Worm (Caenorhabditis elegans) whole organism, midembryonic: ENCODE results near the gene Y75B8A.8.

ENCODE experiments used
- T22C8.4 ChIP-seq: fragments of 200-800 bp; sonication (Bioruptor generic); IDR thresholded peaks from 2 replicates; pipeline ENCODE4 v1.3.6; 2022; ENCODE audit warnings: missing genetic modification characterization, missing compliant biosample characterization
- cog-1 ChIP-seq: sonication (generic microtip); optimal IDR thresholded peaks from 2 replicates; lab custom pipeline; 2016; ENCODE audit warnings: missing genetic modification characterization, missing compliant biosample characterization
- flt-1 ChIP-seq: fragments of 200-800 bp; sonication (Bioruptor generic); IDR thresholded peaks from 2 replicates; pipeline ENCODE4 v1.3.6; 2022; ENCODE audit warnings: missing genetic modification characterization, missing compliant biosample characterization
- klf-2 ChIP-seq: fragments of 200-800 bp; sonication (Bioruptor generic); conservative IDR thresholded peaks from 2 replicates; pipeline ENCODE4 v1.3.6; 2022; ENCODE audit warnings: missing genetic modification reagents, missing genetic modification characterization, missing compliant biosample characterization
- med-1 ChIP-seq: sonication (generic microtip); optimal IDR thresholded peaks from 2 replicates; lab custom pipeline; 2017; ENCODE audit warnings: missing genetic modification characterization, mild to moderate bottlenecking, missing compliant biosample characterization, antibody characterized with exemption, missing genetic modification reagents; ENCODE audit not compliant: insufficient read depth
- ref-1 ChIP-seq: fragments of 200-800 bp; sonication (Bioruptor generic); conservative IDR thresholded peaks from 2 replicates; pipeline ENCODE4 v1.3.6; 2022; ENCODE audit warnings: missing genetic modification reagents, missing genetic modification characterization, missing compliant biosample characterization
- tab-1 ChIP-seq: fragments of 200-800 bp; sonication (Bioruptor generic); IDR thresholded peaks from 2 replicates; pipeline ENCODE4 v1.3.6; 2022; ENCODE audit warnings: missing genetic modification characterization, missing compliant biosample characterization
- ztf-23 ChIP-seq: fragments of 200-800 bp; sonication (Bioruptor generic); IDR thresholded peaks from 2 replicates; pipeline ENCODE4 v1.3.6; 2022; ENCODE audit warnings: missing genetic modification reagents, missing genetic modification characterization, missing compliant biosample characterization
- ztf-29 ChIP-seq: fragments of 200-800 bp; sonication (Bioruptor generic); IDR thresholded peaks from 2 replicates; pipeline ENCODE4 v1.3.6; 2022; ENCODE audit warnings: missing genetic modification reagents, missing genetic modification characterization, missing compliant biosample characterization

- no peak for TF ChIP-seq cog-1 (tag; lab: Kevin White, UChicago)
- no peak for TF ChIP-seq ref-1
- no peak for TF ChIP-seq T22C8.4
- TF ChIP-seq med-1 (GFP tag; lab: Kevin White, UChicago): no peak
- TF ChIP-seq ztf-29 (GFP tag; lab: Robert Waterston, UW): no peak
- TF ChIP-seq tab-1 (GFP tag; lab: Robert Waterston, UW): no peak
- TF ChIP-seq klf-2: no peak
- TF ChIP-seq flt-1 (GFP tag; lab: Robert Waterston, UW): no peak
- TF ChIP-seq ztf-23 (GFP tag; lab: Robert Waterston, UW): no peak
These were observed 9.5 kb upstream of the Y75B8A.8 start for ce11 chrIII:12151100-12151499.
